Worm (Caenorhabditis elegans) whole organism, early embryonic: ENCODE results near the gene F17E9.15.

Experiments
- F13C5.2 ChIP-seq: sonication (generic microtip); optimal IDR thresholded peaks from 2 replicates; lab custom pipeline; 2017; ENCODE audit warnings: mild to moderate bottlenecking, missing genetic modification characterization, inconsistent platforms, missing compliant biosample characterization
- hmg-4 ChIP-seq: fragments of 200-800 bp; sonication (Bioruptor generic); optimal IDR thresholded peaks from 2 replicates; lab custom pipeline; 2018; ENCODE audit warnings: mild to moderate bottlenecking, missing genetic modification characterization, missing compliant biosample characterization
- scrt-1 ChIP-seq: fragments of 200-800 bp; sonication (Bioruptor generic); IDR thresholded peaks from 2 replicates; pipeline ENCODE4 v1.3.6; 2022; ENCODE audit warnings: missing genetic modification characterization, missing compliant biosample characterization
- tbx-37 ChIP-seq: fragments of 200-800 bp; sonication (Bioruptor generic); conservative IDR thresholded peaks from 2 replicates; pipeline ENCODE4 v1.3.6; 2022; ENCODE audit warnings: missing genetic modification reagents, missing genetic modification characterization, missing compliant biosample characterization
- tra-4 ChIP-seq: sonication (generic microtip); optimal IDR thresholded peaks from 2 replicates; lab custom pipeline; 2017; ENCODE audit warnings: missing genetic modification characterization, missing compliant biosample characterization

DNA sequence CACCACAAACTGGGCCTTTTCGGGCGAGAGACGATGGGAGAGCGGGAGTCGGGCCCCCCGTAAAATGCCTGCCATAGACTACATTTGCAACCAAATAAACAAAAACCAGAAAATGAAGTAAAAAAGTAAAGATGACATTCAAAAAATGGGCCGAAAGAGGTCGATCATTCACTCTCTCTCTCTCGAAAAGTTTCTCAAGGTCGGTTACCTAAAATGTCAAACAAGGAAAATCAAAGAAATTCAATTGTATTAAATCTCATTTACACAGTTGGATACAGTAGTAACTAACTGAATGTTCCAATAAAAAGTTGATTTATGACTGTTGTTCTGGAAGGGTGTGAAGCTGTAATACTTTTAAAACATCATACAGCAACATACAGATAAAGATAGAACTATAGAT, 28.4 kb upstream of the F17E9.15 start:
- TF ChIP-seq scrt-1 (GFP tag; lab: Robert Waterston, UW): no peak
- no peak for TF ChIP-seq tbx-37
- no peak for TF ChIP-seq hmg-4 (GFP tag; lab: Kevin White, UChicago)
- no peak for TF ChIP-seq F13C5.2
- TF ChIP-seq tra-4 (tag; lab: Kevin White, UChicago): no peak
